Worm (Caenorhabditis elegans) whole organism, midembryonic: ENCODE data around the gene D1086.2.

ENCODE experiments used
- T22C8.4 ChIP-seq: fragments of 200-800 bp; sonication (Bioruptor generic); IDR thresholded peaks from 2 replicates; pipeline ENCODE4 v1.3.6; 2022; ENCODE audit warnings: missing genetic modification characterization, missing compliant biosample characterization
- cog-1 ChIP-seq: sonication (generic microtip); optimal IDR thresholded peaks from 2 replicates; lab custom pipeline; 2016; ENCODE audit warnings: missing genetic modification characterization, missing compliant biosample characterization
- flt-1 ChIP-seq: fragments of 200-800 bp; sonication (Bioruptor generic); IDR thresholded peaks from 2 replicates; pipeline ENCODE4 v1.3.6; 2022; ENCODE audit warnings: missing genetic modification characterization, missing compliant biosample characterization
- med-1 ChIP-seq: sonication (generic microtip); optimal IDR thresholded peaks from 2 replicates; lab custom pipeline; 2017; ENCODE audit warnings: missing genetic modification characterization, mild to moderate bottlenecking, missing compliant biosample characterization, antibody characterized with exemption, missing genetic modification reagents; ENCODE audit not compliant: insufficient read depth
- ztf-23 ChIP-seq: fragments of 200-800 bp; sonication (Bioruptor generic); IDR thresholded peaks from 2 replicates; pipeline ENCODE4 v1.3.6; 2022; ENCODE audit warnings: missing genetic modification reagents, missing genetic modification characterization, missing compliant biosample characterization
- ztf-29 ChIP-seq: fragments of 200-800 bp; sonication (Bioruptor generic); IDR thresholded peaks from 2 replicates; pipeline ENCODE4 v1.3.6; 2022; ENCODE audit warnings: missing genetic modification reagents, missing genetic modification characterization, missing compliant biosample characterization

- TF ChIP-seq ztf-29 (GFP tag; lab: Robert Waterston, UW) (no peak), T22C8.4 (no peak), flt-1 (GFP tag; lab: Robert Waterston, UW) (no peak), ztf-23 (GFP tag; lab: Robert Waterston, UW) (no peak), med-1 (GFP tag; lab: Kevin White, UChicago) (no peak), cog-1 (no peak)
Observed at ce11 chrV:14092403-14092802, 6.1 kb downstream of the D1086.2 start, which contains the start of gene D1086.3.
